Fruit fly (Drosophila melanogaster) whole organism, embryonic: ENCODE results near the gene CG31075.

Experiments used
- Atf6 ChIP-seq: fragments of 200-800 bp; sonication (Bioruptor generic); IDR thresholded peaks from 2 replicates; pipeline ENCODE4 v1.3.6; 2022; ENCODE audit warnings: missing biosample characterization, missing genetic modification characterization
- B-H2 ChIP-seq: fragments of 200-800 bp; sonication (Bioruptor generic); optimal IDR thresholded peaks from 2 replicates; lab custom pipeline; 2018; ENCODE audit warnings: missing biosample characterization, mild to moderate bottlenecking, missing genetic modification characterization
- Bteb2 ChIP-seq: fragments of 200-800 bp; sonication (Bioruptor generic); optimal IDR thresholded peaks from 2 replicates; lab custom pipeline; 2016; ENCODE audit warnings: missing biosample characterization, missing genetic modification characterization
- CG10321 ChIP-seq: fragments of 200-800 bp; sonication (Bioruptor generic); IDR thresholded peaks from 2 replicates; pipeline ENCODE4 v1.3.6; 2022; ENCODE audit warnings: missing biosample characterization, missing genetic modification characterization
- CG10654 ChIP-seq: fragments of 200-800 bp; sonication (Bioruptor generic); optimal IDR thresholded peaks from 2 replicates; lab custom pipeline; 2016; ENCODE audit warnings: missing biosample characterization, missing genetic modification characterization
- CG12299 ChIP-seq: fragments of 200-800 bp; sonication (Bioruptor generic); optimal IDR thresholded peaks from 2 replicates; lab custom pipeline; 2018; ENCODE audit warnings: missing biosample characterization, mild to moderate bottlenecking, missing genetic modification characterization
- CG12391 ChIP-seq: fragments of 200-800 bp; sonication (Bioruptor generic); optimal IDR thresholded peaks from 3 replicates; lab custom pipeline; 2018; ENCODE audit warnings: missing biosample characterization, mild to moderate bottlenecking, missing genetic modification characterization, moderate library complexity
- CG12659 ChIP-seq: fragments of 200-800 bp; sonication (Bioruptor generic); optimal IDR thresholded peaks from 3 replicates; lab custom pipeline; 2017; ENCODE audit warnings: mild to moderate bottlenecking, missing biosample characterization, missing genetic modification reagents, missing genetic modification characterization
- CG14441 ChIP-seq: fragments of 200-800 bp; sonication (Bioruptor generic); IDR thresholded peaks from 2 replicates; pipeline ENCODE4 v1.3.6; 2022; ENCODE audit warnings: missing biosample characterization, missing genetic modification characterization
- CG14860 ChIP-seq: fragments of 200-800 bp; sonication (Bioruptor generic); IDR thresholded peaks from 3 replicates; pipeline ENCODE4 v1.3.6; 2022; ENCODE audit warnings: missing biosample characterization, missing genetic modification characterization; ENCODE audit not compliant: partially characterized antibody
- CG33213 ChIP-seq: fragments of 200-800 bp; sonication (Bioruptor generic); optimal IDR thresholded peaks from 3 replicates; lab custom pipeline; 2016; ENCODE audit warnings: missing biosample characterization, missing genetic modification characterization
- CG4282 ChIP-seq: fragments of 200-800 bp; sonication (Bioruptor generic); optimal IDR thresholded peaks from 2 replicates; lab custom pipeline; 2016; ENCODE audit warnings: missing biosample characterization, missing genetic modification characterization
- CG4360 ChIP-seq: fragments of 200-800 bp; sonication (Bioruptor generic); IDR thresholded peaks from 2 replicates; pipeline ENCODE4 v1.3.6; 2022; ENCODE audit warnings: missing biosample characterization, missing genetic modification characterization
- CG7357 ChIP-seq: fragments of 200-800 bp; sonication (Bioruptor generic); IDR thresholded peaks from 3 replicates; pipeline ENCODE4 v1.3.6; 2022; ENCODE audit warnings: missing biosample characterization, missing genetic modification characterization
- CG7372 ChIP-seq: fragments of 200-800 bp; sonication (Bioruptor generic); IDR thresholded peaks from 2 replicates; pipeline ENCODE4 v1.3.6; 2022; ENCODE audit warnings: missing biosample characterization, missing genetic modification characterization
- CG7963 ChIP-seq: fragments of 200-800 bp; sonication (Bioruptor generic); IDR thresholded peaks from 3 replicates; pipeline ENCODE4 v1.3.6; 2022; ENCODE audit warnings: missing biosample characterization, missing genetic modification characterization; ENCODE audit not compliant: partially characterized antibody
- CG7987 ChIP-seq: fragments of 200-800 bp; sonication (Bioruptor generic); optimal IDR thresholded peaks from 2 replicates; lab custom pipeline; 2018; ENCODE audit warnings: missing biosample characterization, mild to moderate bottlenecking, missing genetic modification characterization, moderate library complexity
- Camta ChIP-seq: fragments of 200-800 bp; sonication (Bioruptor generic); optimal IDR thresholded peaks from 2 replicates; lab custom pipeline; 2016; ENCODE audit warnings: missing biosample characterization, missing genetic modification characterization
- CkIIα-i1 ChIP-seq: fragments of 200-800 bp; sonication (Bioruptor generic); IDR thresholded peaks from 2 replicates; pipeline ENCODE4 v1.3.6; 2022; ENCODE audit warnings: missing biosample characterization, missing genetic modification characterization
- CrebB ChIP-seq: fragments of 200-800 bp; sonication (Bioruptor generic); optimal IDR thresholded peaks from 3 replicates; lab custom pipeline; 2018; ENCODE audit warnings: missing biosample characterization, mild to moderate bottlenecking, missing genetic modification characterization
- Dip2 ChIP-seq: fragments of 200-800 bp; sonication (Bioruptor generic); IDR thresholded peaks from 2 replicates; pipeline ENCODE4 v1.3.6; 2022; ENCODE audit warnings: missing biosample characterization, missing genetic modification characterization
- Doc3 ChIP-seq: fragments of 200-800 bp; sonication (Bioruptor generic); IDR thresholded peaks from 3 replicates; pipeline ENCODE4 v1.3.6; 2022; ENCODE audit warnings: missing biosample characterization, missing genetic modification characterization; ENCODE audit not compliant: partially characterized antibody
- HLH4C ChIP-seq: fragments of 200-800 bp; sonication (Bioruptor generic); IDR thresholded peaks from 3 replicates; pipeline ENCODE4 v1.3.6; 2022; ENCODE audit warnings: missing biosample characterization, missing genetic modification characterization; ENCODE audit not compliant: partially characterized antibody
- Hr3 ChIP-seq: fragments of 200-800 bp; sonication (Bioruptor generic); optimal IDR thresholded peaks from 3 replicates; lab custom pipeline; 2016; ENCODE audit warnings: missing biosample characterization, missing genetic modification characterization
- Med ChIP-seq: fragments of 200-800 bp; sonication (Bioruptor generic); peaks from one replicate; lab custom pipeline; 2016; ENCODE audit warnings: missing biosample characterization, missing genetic modification characterization, mild to moderate bottlenecking, inconsistent platforms, moderate library complexity
- Meics ChIP-seq: fragments of 200-800 bp; sonication (Bioruptor generic); optimal IDR thresholded peaks from 2 replicates; lab custom pipeline; 2017; ENCODE audit warnings: missing biosample characterization, mild to moderate bottlenecking, missing genetic modification characterization
- Vsx1 ChIP-seq: fragments of 200-800 bp; sonication (Bioruptor generic); optimal IDR thresholded peaks from 2 replicates; lab custom pipeline; 2017; ENCODE audit warnings: missing biosample characterization, mild to moderate bottlenecking, missing genetic modification characterization, missing genetic modification reagents
- ato ChIP-seq: fragments of 200-800 bp; sonication (Bioruptor generic); IDR thresholded peaks from 2 replicates; pipeline ENCODE4 v1.3.6; 2022; ENCODE audit warnings: missing biosample characterization, missing genetic modification characterization; ENCODE audit not compliant: partially characterized antibody
- bab2 ChIP-seq: fragments of 200-800 bp; sonication (Bioruptor generic); optimal IDR thresholded peaks from 2 replicates; lab custom pipeline; 2016; ENCODE audit warnings: missing biosample characterization, missing genetic modification characterization
- bcd ChIP-seq: fragments of 200-800 bp; sonication (Bioruptor generic); optimal IDR thresholded peaks from 2 replicates; lab custom pipeline; 2017; ENCODE audit warnings: missing biosample characterization, mild to moderate bottlenecking, missing genetic modification characterization
- eve ChIP-seq, 2 experiments: fragments of >200 bp; optimal IDR thresholded peaks; 2 replicates each; lab custom pipeline; 2017; ENCODE audit warnings: missing biosample characterization in 2 of 2, missing genetic modification characterization in 2 of 2
- knrl ChIP-seq: fragments of 200-800 bp; sonication (Bioruptor generic); IDR thresholded peaks from 3 replicates; pipeline ENCODE4 v1.3.6; 2022; ENCODE audit warnings: missing biosample characterization, missing genetic modification characterization; ENCODE audit not compliant: partially characterized antibody
- lilli ChIP-seq: fragments of 200-800 bp; sonication (Bioruptor generic); optimal IDR thresholded peaks from 3 replicates; lab custom pipeline; 2016; ENCODE audit warnings: missing biosample characterization, missing genetic modification characterization
- nom ChIP-seq: fragments of 200-800 bp; sonication (Bioruptor generic); optimal IDR thresholded peaks from 2 replicates; lab custom pipeline; 2017; ENCODE audit warnings: missing biosample characterization, missing genetic modification characterization, mild to moderate bottlenecking, moderate library complexity, missing genetic modification reagents
- otp ChIP-seq: fragments of 200-800 bp; sonication (Bioruptor generic); IDR thresholded peaks from 3 replicates; pipeline ENCODE4, ENCODE4 v1.3.6; 2022; ENCODE audit warnings: missing biosample characterization, missing genetic modification characterization
- row ChIP-seq: fragments of 200-800 bp; sonication (Bioruptor generic); IDR thresholded peaks from 3 replicates; pipeline ENCODE4 v1.3.6; 2022; ENCODE audit warnings: missing biosample characterization, missing genetic modification characterization
- scrt ChIP-seq: fragments of 200-800 bp; sonication (Bioruptor generic); optimal IDR thresholded peaks from 2 replicates; lab custom pipeline; 2018; ENCODE audit warnings: missing biosample characterization, mild to moderate bottlenecking, missing genetic modification characterization, moderate library complexity
- seq ChIP-seq: fragments of 200-800 bp; sonication (Bioruptor generic); IDR thresholded peaks from 2 replicates; pipeline ENCODE4 v1.3.6; 2022; ENCODE audit warnings: missing biosample characterization, missing genetic modification characterization
- tap ChIP-seq: fragments of 200-800 bp; optimal IDR thresholded peaks from 3 replicates; lab custom pipeline; 2019; ENCODE audit warnings: missing biosample characterization, mild to moderate bottlenecking, missing genetic modification characterization, moderate library complexity
- unc-4 ChIP-seq: fragments of 200-800 bp; sonication (Bioruptor generic); IDR thresholded peaks from 2 replicates; pipeline ENCODE4 v1.3.6; 2022; ENCODE audit warnings: missing biosample characterization, missing genetic modification characterization; ENCODE audit not compliant: partially characterized antibody

Gene CG31075

DNA sequence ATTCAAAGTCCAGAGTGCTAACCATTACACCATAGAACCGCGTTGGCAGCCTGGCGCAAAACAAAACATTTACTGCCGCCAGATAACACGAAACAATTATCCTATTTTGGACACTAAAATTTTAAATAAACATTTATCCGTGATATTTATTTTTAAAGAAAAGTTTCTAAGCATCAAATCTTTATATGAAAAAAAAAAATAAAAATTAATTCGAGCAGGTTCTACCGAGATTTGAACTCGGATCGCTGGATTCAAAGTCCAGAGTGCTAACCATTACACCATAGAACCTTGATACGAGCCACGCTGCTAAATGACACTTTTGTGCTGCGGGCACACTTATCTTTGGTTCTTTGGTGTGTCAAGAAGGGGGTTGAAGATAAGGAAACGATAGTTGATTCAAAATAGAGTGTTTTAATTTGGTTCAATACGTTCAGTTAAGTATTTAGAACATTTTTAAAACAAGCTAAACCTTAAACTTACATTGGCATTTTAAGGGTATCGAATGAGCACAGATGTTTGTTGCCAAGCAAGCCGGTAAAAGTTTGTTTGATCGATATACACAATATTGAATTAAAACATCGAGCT, 40.9 kb downstream of the CG31075 start, which contains the start of gene Spag1 (continued):
- TF ChIP-seq CG12299 (tag; lab: Kevin White, UChicago) (no peak), CG7357 (GFP tag; lab: Robert Waterston, UW) (no peak), CG12391 (tag; lab: Kevin White, UChicago) (peak; percentile 57), Dip2 (GFP tag; lab: Robert Waterston, UW) (no peak), CG7987 (GFP tag; lab: Kevin White, UChicago) (peak; percentile 2), CG14441 (GFP tag; lab: Robert Waterston, UW) (no peak), Doc3 (GFP tag; lab: Robert Waterston, UW) (peak; percentile 51; the same call in 1 of the 3 replicates), eve (GFP tag; optimal IDR thresholded peaks at IDR 0.05; lab: Kevin White, UChicago) (peak in 1 of 2 experiments; percentile 85), lilli (GFP tag; lab: Kevin White, UChicago) (no peak), Hr3 (GFP tag; lab: Kevin White, UChicago) (no peak), CG4282 (GFP tag; lab: Kevin White, UChicago) (no peak), knrl (GFP tag; lab: Robert Waterston, UW) (peak; percentile 66), seq (GFP tag; lab: Robert Waterston, UW) (no peak), Meics (no peak), scrt (GFP tag; lab: Kevin White, UChicago) (peak; percentile 13), CG7372 (GFP tag; lab: Robert Waterston, UW) (no peak), CrebB (tag; lab: Kevin White, UChicago) (no peak), Med (GFP tag; lab: Kevin White, UChicago) (peak; percentile 51), bab2 (GFP tag; lab: Kevin White, UChicago) (no peak), CG4360 (no peak), bcd (GFP tag; lab: Kevin White, UChicago) (no peak), Bteb2 (GFP tag; lab: Kevin White, UChicago) (no peak), CkIIα-i1 (GFP tag; lab: Robert Waterston, UW) (no peak), Vsx1 (GFP tag; lab: Kevin White, UChicago) (peak; percentile 9), HLH4C (peak; percentile 80), row (no peak), ato (GFP tag; lab: Robert Waterston, UW) (peak; percentile 74; the same call in 1 of the 2 replicates), nom (GFP tag; lab: Kevin White, UChicago) (peak; percentile 96), CG12659 (GFP tag; lab: Kevin White, UChicago) (no peak), CG7963 (GFP tag; lab: Robert Waterston, UW) (peak; percentile 68; the same call in 2 of the 3 replicates), Camta (GFP tag; lab: Kevin White, UChicago) (no peak), CG33213 (GFP tag; lab: Kevin White, UChicago) (no peak), CG10321 (GFP tag; lab: Robert Waterston, UW) (no peak), otp (no peak), B-H2 (GFP tag; lab: Kevin White, UChicago) (no peak), Atf6 (GFP tag; lab: Robert Waterston, UW) (no peak), CG10654 (GFP tag; lab: Kevin White, UChicago) (no peak), unc-4 (peak; percentile 67), CG14860 (GFP tag; lab: Robert Waterston, UW) (peak; percentile 77), tap (tag; lab: Kevin White, UChicago) (peak; percentile 40)
